Worm (Caenorhabditis elegans): ENCODE measurements around the gene R01H2.2.

DNA sequence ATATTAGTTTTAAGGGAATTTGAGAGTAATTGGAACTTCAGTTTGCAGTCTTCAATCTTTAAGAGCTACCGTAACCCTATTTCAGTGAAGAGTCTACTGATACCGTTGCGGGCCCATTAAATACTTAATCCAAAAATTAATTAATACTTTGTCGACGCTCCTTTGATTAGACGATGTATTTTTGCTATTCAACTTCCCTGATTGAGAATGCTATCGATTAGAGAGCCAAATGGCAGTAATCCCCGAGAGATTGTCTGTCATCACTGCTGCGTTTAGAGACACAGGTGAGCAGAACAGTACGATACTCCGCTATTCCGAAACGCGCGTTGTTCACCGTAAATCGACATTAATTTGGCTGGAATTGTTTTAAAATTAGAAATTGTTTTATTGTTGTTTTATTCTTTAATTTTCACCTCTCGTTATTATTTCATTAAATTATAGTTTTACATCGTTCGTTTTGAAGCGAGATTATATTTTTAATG is 35.1 kb upstream of the R01H2.2 start, which contains the start of gene rfl-1:
- TF ChIP-seq dao-5 (tag; optimal IDR thresholded peaks at IDR 0.05) (no peak), him-1 (tag; optimal IDR thresholded peaks at IDR 0.05) (no peak), W03F9.2 (tag; optimal IDR thresholded peaks at IDR 0.05) (peak; percentile 37)

All from whole organism, L4/young adult.